Fruit fly (Drosophila melanogaster) whole organism, embryonic: ENCODE data around the gene Max.

Experiments used
- Atf3 ChIP-seq: fragments of 200-800 bp; sonication (Bioruptor generic); optimal IDR thresholded peaks from 3 replicates; lab custom pipeline; 2016; ENCODE audit warnings: missing biosample characterization, missing genetic modification characterization
- Atf6 ChIP-seq: fragments of 200-800 bp; sonication (Bioruptor generic); IDR thresholded peaks from 2 replicates; pipeline ENCODE4 v1.3.6; 2022; ENCODE audit warnings: missing biosample characterization, missing genetic modification characterization
- Awh ChIP-seq: fragments of 200-800 bp; sonication (Bioruptor generic); IDR thresholded peaks from 2 replicates; pipeline ENCODE4, ENCODE4 v1.3.6; 2022; ENCODE audit warnings: missing biosample characterization, missing genetic modification characterization
- CG11398 ChIP-seq: fragments of 200-800 bp; sonication (Bioruptor generic); optimal IDR thresholded peaks from 2 replicates; lab custom pipeline; 2016; ENCODE audit warnings: missing biosample characterization, missing genetic modification characterization
- CG11456 ChIP-seq: fragments of 200-800 bp; sonication (Bioruptor generic); IDR thresholded peaks from 3 replicates; pipeline ENCODE4 v1.3.6; 2022; ENCODE audit warnings: missing biosample characterization, missing genetic modification characterization
- CG11560 ChIP-seq: fragments of 200-800 bp; sonication (Bioruptor generic); IDR thresholded peaks from 3 replicates; pipeline ENCODE4 v1.3.6; 2022; ENCODE audit warnings: missing biosample characterization, missing genetic modification characterization
- CG12391 ChIP-seq: fragments of 200-800 bp; sonication (Bioruptor generic); optimal IDR thresholded peaks from 3 replicates; lab custom pipeline; 2018; ENCODE audit warnings: missing biosample characterization, mild to moderate bottlenecking, missing genetic modification characterization, moderate library complexity
- CG13424 ChIP-seq: fragments of 200-800 bp; sonication (Bioruptor generic); optimal IDR thresholded peaks from 2 replicates; lab custom pipeline; 2019; ENCODE audit warnings: missing biosample characterization, mild to moderate bottlenecking, missing genetic modification characterization, moderate library complexity
- CG13624 ChIP-seq: fragments of 200-800 bp; sonication (Bioruptor generic); optimal IDR thresholded peaks from 2 replicates; lab custom pipeline; 2016; ENCODE audit warnings: missing biosample characterization, missing genetic modification characterization
- CG13894 ChIP-seq: fragments of 200-800 bp; sonication (Bioruptor generic); optimal IDR thresholded peaks from 3 replicates; lab custom pipeline; 2018; ENCODE audit warnings: missing biosample characterization, mild to moderate bottlenecking, missing genetic modification characterization, moderate library complexity
- CG15073 ChIP-seq: fragments of 200-800 bp; sonication (Bioruptor generic); optimal IDR thresholded peaks from 2 replicates; lab custom pipeline; 2016; ENCODE audit warnings: missing biosample characterization, missing genetic modification characterization
- CG15479 ChIP-seq: fragments of 200-800 bp; sonication (Bioruptor generic); optimal IDR thresholded peaks from 3 replicates; lab custom pipeline; 2019; ENCODE audit warnings: missing biosample characterization, mild to moderate bottlenecking, missing genetic modification characterization, moderate library complexity
- CG17359 ChIP-seq: fragments of 200-800 bp; sonication (Bioruptor generic); optimal IDR thresholded peaks from 3 replicates; lab custom pipeline; 2018; ENCODE audit warnings: missing biosample characterization, mild to moderate bottlenecking, missing genetic modification characterization, moderate library complexity
- CG1792 ChIP-seq: fragments of 200-800 bp; sonication (Bioruptor generic); optimal IDR thresholded peaks from 2 replicates; lab custom pipeline; 2016; ENCODE audit warnings: missing biosample characterization, missing genetic modification characterization
- CG18476 ChIP-seq: fragments of 200-800 bp; sonication (Bioruptor generic); optimal IDR thresholded peaks from 2 replicates; lab custom pipeline; 2016; ENCODE audit warnings: missing biosample characterization, mild to moderate bottlenecking, missing genetic modification characterization
- CG32532 ChIP-seq: fragments of 200-800 bp; sonication (Bioruptor generic); IDR thresholded peaks from 2 replicates; pipeline ENCODE4 v1.3.6; 2022; ENCODE audit warnings: missing biosample characterization, missing genetic modification characterization
- CG3726 ChIP-seq: fragments of 200-800 bp; sonication (Bioruptor generic); IDR thresholded peaks from 3 replicates; pipeline ENCODE4, ENCODE4 v1.3.6; 2022; ENCODE audit warnings: missing biosample characterization, missing genetic modification characterization
- CG42726 ChIP-seq: fragments of 200-800 bp; sonication (Bioruptor generic); IDR thresholded peaks from 2 replicates; pipeline ENCODE4 v1.3.6; 2022; ENCODE audit warnings: missing biosample characterization, missing genetic modification characterization; ENCODE audit not compliant: partially characterized antibody
- CG4820 ChIP-seq: fragments of 200-800 bp; sonication (Bioruptor generic); optimal IDR thresholded peaks from 3 replicates; lab custom pipeline; 2016; ENCODE audit warnings: missing biosample characterization, missing genetic modification characterization
- CG6175 ChIP-seq: fragments of 200-800 bp; sonication (Bioruptor generic); IDR thresholded peaks from 3 replicates; pipeline ENCODE4 v1.3.6; 2022; ENCODE audit warnings: missing biosample characterization, missing genetic modification characterization
- CG6813 ChIP-seq: fragments of 200-800 bp; sonication (Bioruptor generic); optimal IDR thresholded peaks from 2 replicates; lab custom pipeline; 2017; ENCODE audit warnings: missing biosample characterization, missing genetic modification characterization, mild to moderate bottlenecking, moderate library complexity, missing genetic modification reagents
- CG6854 ChIP-seq: fragments of 200-800 bp; sonication (Bioruptor generic); optimal IDR thresholded peaks from 3 replicates; lab custom pipeline; 2017; ENCODE audit warnings: missing biosample characterization, mild to moderate bottlenecking, missing genetic modification characterization
- CG7963 ChIP-seq: fragments of 200-800 bp; sonication (Bioruptor generic); IDR thresholded peaks from 3 replicates; pipeline ENCODE4 v1.3.6; 2022; ENCODE audit warnings: missing biosample characterization, missing genetic modification characterization; ENCODE audit not compliant: partially characterized antibody
- CG8359 ChIP-seq: fragments of 200-800 bp; sonication (Bioruptor generic); optimal IDR thresholded peaks from 2 replicates; lab custom pipeline; 2017; ENCODE audit warnings: missing biosample characterization, mild to moderate bottlenecking, missing genetic modification characterization, borderline replicate concordance
- Drgx ChIP-seq: fragments of 200-800 bp; sonication (Bioruptor generic); IDR thresholded peaks from 2 replicates; pipeline ENCODE4 v1.3.6; 2022; ENCODE audit warnings: missing biosample characterization, missing genetic modification characterization
- Eip74EF ChIP-seq, 2 experiments: fragments of 200-800 bp in 1 of 2; fragments of >200 bp in 1 of 2; sonication (Bioruptor generic) in 1 of 2; optimal IDR thresholded peaks; 2 replicates each; lab custom pipeline; 2017 to 2019; ENCODE audit warnings: missing biosample characterization in 2 of 2, missing genetic modification characterization in 2 of 2, mild to moderate bottlenecking in 1 of 2, moderate library complexity in 1 of 2
- Elba2 ChIP-seq: fragments of 200-800 bp; sonication (Bioruptor generic); optimal IDR thresholded peaks from 3 replicates; lab custom pipeline; 2016; ENCODE audit warnings: missing biosample characterization, missing genetic modification characterization
- Fer3 ChIP-seq: fragments of 200-800 bp; sonication (Bioruptor generic); optimal IDR thresholded peaks from 2 replicates; lab custom pipeline; 2018; ENCODE audit warnings: missing biosample characterization, mild to moderate bottlenecking, missing genetic modification characterization, moderate library complexity
- H2.0 ChIP-seq: fragments of 200-800 bp; sonication (Bioruptor generic); IDR thresholded peaks from 2 replicates; pipeline ENCODE4 v1.3.6; 2022; ENCODE audit warnings: missing biosample characterization, missing genetic modification characterization
- Lpt ChIP-seq: fragments of >200 bp; optimal IDR thresholded peaks from 2 replicates; lab custom pipeline; 2018; ENCODE audit warnings: missing biosample characterization, missing genetic modification characterization
- MBD-R2 ChIP-seq: fragments of 200-800 bp; sonication (Bioruptor generic); IDR thresholded peaks from 2 replicates; pipeline ENCODE4 v1.3.6; 2022; ENCODE audit warnings: missing biosample characterization, missing genetic modification characterization
- Max ChIP-seq: fragments of 200-800 bp; sonication (Bioruptor generic); optimal IDR thresholded peaks from 2 replicates; lab custom pipeline; 2016; ENCODE audit warnings: missing biosample characterization, mild to moderate bottlenecking, missing genetic modification characterization
- Mrtf ChIP-seq: fragments of 200-800 bp; sonication (Bioruptor generic); IDR thresholded peaks from 3 replicates; pipeline ENCODE4 v1.3.6; 2022; ENCODE audit warnings: missing biosample characterization, missing genetic modification characterization
- Oaz ChIP-seq: fragments of 200-800 bp; sonication (Bioruptor generic); IDR thresholded peaks from 2 replicates; pipeline ENCODE4 v1.3.6; 2022; ENCODE audit warnings: missing biosample characterization, missing genetic modification characterization
- Side ChIP-seq: fragments of 200-800 bp; sonication (Bioruptor generic); optimal IDR thresholded peaks from 2 replicates; lab custom pipeline; 2016; ENCODE audit warnings: missing biosample characterization, missing genetic modification characterization
- TFAM ChIP-seq: fragments of 200-800 bp; sonication (Bioruptor generic); optimal IDR thresholded peaks from 2 replicates; lab custom pipeline; 2017; ENCODE audit warnings: missing biosample characterization, missing genetic modification characterization, inconsistent platforms
- Taf1 ChIP-seq: fragments of 200-800 bp; sonication (Bioruptor generic); IDR thresholded peaks from 2 replicates; pipeline ENCODE4 v1.3.6; 2022; ENCODE audit warnings: missing biosample characterization, missing genetic modification characterization
- bigmax ChIP-seq: fragments of 200-800 bp; sonication (Bioruptor generic); optimal IDR thresholded peaks from 2 replicates; lab custom pipeline; 2018; ENCODE audit warnings: missing biosample characterization, mild to moderate bottlenecking, missing genetic modification characterization
- esg ChIP-seq: fragments of 200-800 bp; sonication (Bioruptor generic); conservative IDR thresholded peaks from 2 replicates; pipeline ENCODE4 v1.3.6; 2022; ENCODE audit warnings: missing biosample characterization, missing genetic modification characterization
- eve ChIP-seq, 2 experiments: fragments of >200 bp; optimal IDR thresholded peaks; 2 replicates each; lab custom pipeline; 2017; ENCODE audit warnings: missing biosample characterization in 2 of 2, missing genetic modification characterization in 2 of 2
- exex ChIP-seq: fragments of 200-800 bp; sonication (Bioruptor generic); optimal IDR thresholded peaks from 4 replicates; lab custom pipeline; 2018; ENCODE audit warnings: missing biosample characterization, mild to moderate bottlenecking, missing genetic modification characterization, moderate library complexity
- eyg ChIP-seq: fragments of 200-800 bp; sonication (Bioruptor generic); optimal IDR thresholded peaks from 3 replicates; lab custom pipeline; 2016; ENCODE audit warnings: missing biosample characterization, missing genetic modification characterization
- fru ChIP-seq: fragments of >200 bp; optimal IDR thresholded peaks from 2 replicates; lab custom pipeline; 2017
- h ChIP-seq: fragments of >200 bp; optimal IDR thresholded peaks from 2 replicates; lab custom pipeline; 2017
- lmd ChIP-seq: fragments of 200-800 bp; sonication (Bioruptor generic); IDR thresholded peaks from 2 replicates; pipeline ENCODE4 v1.3.6; 2022; ENCODE audit warnings: missing biosample characterization, missing genetic modification characterization
- mam ChIP-seq: fragments of 200-800 bp; sonication (Bioruptor generic); optimal IDR thresholded peaks from 3 replicates; lab custom pipeline; 2016; ENCODE audit warnings: missing biosample characterization, missing genetic modification characterization
- nau ChIP-seq: fragments of 200-800 bp; sonication (Bioruptor generic); optimal IDR thresholded peaks from 3 replicates; lab custom pipeline; 2017; ENCODE audit warnings: missing biosample characterization, mild to moderate bottlenecking, missing genetic modification characterization, missing genetic modification reagents
- pho ChIP-seq: fragments of 200-800 bp; sonication (Bioruptor generic); optimal IDR thresholded peaks from 2 replicates; lab custom pipeline; 2016; ENCODE audit warnings: missing biosample characterization, missing genetic modification characterization
- sd ChIP-seq: fragments of 200-800 bp; sonication (Bioruptor generic); optimal IDR thresholded peaks from 3 replicates; lab custom pipeline; 2018; ENCODE audit warnings: missing biosample characterization, mild to moderate bottlenecking, missing genetic modification characterization, moderate library complexity
- sim ChIP-seq: fragments of 200-800 bp; sonication (Bioruptor generic); IDR thresholded peaks from 2 replicates; pipeline ENCODE4 v1.3.6; 2022; ENCODE audit warnings: missing biosample characterization, missing genetic modification characterization
- sima ChIP-seq: fragments of 200-800 bp; sonication (Bioruptor generic); optimal IDR thresholded peaks from 2 replicates; lab custom pipeline; 2016; ENCODE audit warnings: missing biosample characterization, missing genetic modification characterization
- slbo ChIP-seq: fragments of 200-800 bp; sonication (Bioruptor generic); IDR thresholded peaks from 2 replicates; pipeline ENCODE4 v1.3.6; 2022; ENCODE audit warnings: missing biosample characterization, missing genetic modification characterization

Max gene

DNA sequence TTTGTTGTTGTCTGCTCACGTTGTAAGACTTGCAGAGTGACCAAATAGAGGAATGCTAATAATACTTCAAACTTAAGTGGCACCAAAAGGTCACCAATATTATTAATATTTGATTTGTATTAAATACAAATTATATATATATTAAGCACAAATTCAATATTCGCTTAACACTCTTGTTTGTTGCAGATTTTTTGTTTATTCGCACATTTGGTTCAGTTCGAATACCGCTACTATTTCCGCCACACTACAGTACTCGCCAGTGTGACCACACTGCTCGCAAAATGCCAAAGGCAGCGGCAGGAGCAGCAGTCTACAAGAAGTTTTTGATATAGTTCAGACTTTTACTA is at the start of gene Max (continued):
- TF ChIP-seq CG7963 (GFP tag; lab: Robert Waterston, UW) (no peak), Eip74EF (GFP tag; optimal IDR thresholded peaks at IDR 0.05; lab: Kevin White, UChicago) (no peak), CG6854 (peak; percentile 56), Oaz (peak; percentile 40; the same call in 1 of the 2 replicates), CG8359 (GFP tag; lab: Kevin White, UChicago) (no peak), CG12391 (tag; lab: Kevin White, UChicago) (peak; percentile 90), Lpt (no peak), lmd (GFP tag; lab: Robert Waterston, UW) (peak; percentile 62), H2.0 (GFP tag; lab: Robert Waterston, UW) (peak; percentile 80), Side (GFP tag; lab: Kevin White, UChicago) (no peak), fru (no peak), CG6175 (GFP tag; lab: Robert Waterston, UW) (no peak; the same call in 2 of the 3 replicates), TFAM (no peak), CG18476 (GFP tag; lab: Kevin White, UChicago) (no peak), pho (GFP tag; lab: Kevin White, UChicago) (no peak), Awh (GFP tag; lab: Robert Waterston, UW) (peak; percentile 52; the same call in 1 of the 2 replicates), eve (GFP tag; optimal IDR thresholded peaks at IDR 0.05; lab: Kevin White, UChicago) (no peak), Atf3 (GFP tag; lab: Kevin White, UChicago) (no peak), eyg (GFP tag; lab: Kevin White, UChicago) (no peak), CG15479 (no peak), CG42726 (GFP tag; lab: Robert Waterston, UW) (no peak), mam (GFP tag; lab: Kevin White, UChicago) (no peak), h (lab: Kevin White, UChicago) (no peak), Taf1 (0 out of 2 replicates have a peak, but pooled peaks have one; percentile 36), bigmax (GFP tag; lab: Kevin White, UChicago) (peak; percentile 8), esg (peak; percentile 45), CG4820 (GFP tag; lab: Kevin White, UChicago) (peak; percentile 13), CG11560 (tag; lab: Robert Waterston, UW) (0 out of 3 replicates have a peak, but pooled peaks have one; percentile 29), CG1792 (no peak), nau (no peak), sim (peak; percentile 51; the same call in 1 of the 2 replicates), CG6813 (GFP tag; lab: Kevin White, UChicago) (peak; percentile 45), CG11398 (no peak), Atf6 (GFP tag; lab: Robert Waterston, UW) (peak; percentile 74), CG15073 (GFP tag; lab: Kevin White, UChicago) (no peak), CG13894 (tag; lab: Kevin White, UChicago) (no peak), sd (tag; lab: Kevin White, UChicago) (peak; percentile 64), Mrtf (GFP tag; lab: Robert Waterston, UW) (peak; percentile 37; the same call in 1 of the 3 replicates), CG3726 (no peak), CG17359 (peak; percentile 71), Max (GFP tag; lab: Kevin White, UChicago) (peak; percentile 92), Elba2 (GFP tag; lab: Kevin White, UChicago) (no peak), CG13624 (no peak), CG32532 (GFP tag; lab: Robert Waterston, UW) (peak; percentile 84), Drgx (GFP tag; lab: Robert Waterston, UW) (peak; percentile 35; the same call in 1 of the 2 replicates), CG11456 (GFP tag; lab: Robert Waterston, UW) (peak; percentile 62; the same call in 2 of the 3 replicates), Fer3 (tag; lab: Kevin White, UChicago) (peak; percentile 74), exex (tag; lab: Kevin White, UChicago) (peak; percentile 21), CG13424 (peak; percentile 83), sima (GFP tag; lab: Kevin White, UChicago) (no peak), MBD-R2 (peak; percentile 90), slbo (peak; percentile 84)
